Worm (Caenorhabditis elegans) whole organism, young adult: ENCODE results near the gene htrl-1.

Source experiments
- B0336.3 ChIP-seq: fragments of 200-800 bp; sonication (Bioruptor generic); IDR thresholded peaks from 2 replicates; pipeline ENCODE4 v1.3.6; 2022; ENCODE audit warnings: missing genetic modification characterization, missing compliant biosample characterization
- D2030.7 ChIP-seq: fragments of 200-800 bp; sonication (Bioruptor generic); IDR thresholded peaks from 2 replicates; pipeline ENCODE4 v1.3.6; 2022; ENCODE audit warnings: missing genetic modification reagents, missing genetic modification characterization, missing compliant biosample characterization
- F10E7.11 ChIP-seq: sonication (generic microtip); optimal IDR thresholded peaks from 2 replicates; lab custom pipeline; 2017; ENCODE audit warnings: mild to moderate bottlenecking, missing genetic modification characterization, moderate library complexity, missing compliant biosample characterization
- F39B2.1 ChIP-seq: fragments of 200-800 bp; sonication (Bioruptor generic); IDR thresholded peaks from 2 replicates; pipeline ENCODE4 v1.3.6; 2022; ENCODE audit warnings: missing genetic modification reagents, missing genetic modification characterization, missing compliant biosample characterization
- F49E8.2 ChIP-seq: sonication (generic microtip); optimal IDR thresholded peaks from 3 replicates; lab custom pipeline; 2017; ENCODE audit warnings: missing genetic modification characterization, mild to moderate bottlenecking, missing compliant biosample characterization, antibody characterized with exemption, moderate library complexity; ENCODE audit not compliant: insufficient read depth
- F52B5.7 ChIP-seq: sonication (generic microtip); optimal IDR thresholded peaks from 2 replicates; lab custom pipeline; 2016; ENCODE audit warnings: mild to moderate bottlenecking, missing genetic modification characterization, missing compliant biosample characterization
- F55B11.4 ChIP-seq: sonication (generic microtip); optimal IDR thresholded peaks from 2 replicates; lab custom pipeline; 2016; ENCODE audit warnings: missing compliant biosample characterization, missing genetic modification characterization, borderline replicate concordance; ENCODE audit not compliant: insufficient read depth
- F57A8.1 ChIP-seq: fragments of 200-800 bp; sonication (Bioruptor generic); optimal IDR thresholded peaks from 2 replicates; lab custom pipeline; 2018; ENCODE audit warnings: mild to moderate bottlenecking, missing genetic modification characterization, moderate library complexity, missing compliant biosample characterization
- K12H6.12 ChIP-seq: fragments of 200-800 bp; sonication (Bioruptor generic); optimal IDR thresholded peaks from 2 replicates; lab custom pipeline; 2018; ENCODE audit warnings: mild to moderate bottlenecking, missing genetic modification characterization, missing compliant biosample characterization
- Y53F4B.3 ChIP-seq: fragments of 200-800 bp; sonication (Bioruptor generic); IDR thresholded peaks from 2 replicates; pipeline ENCODE4 v1.3.6; 2022; ENCODE audit warnings: missing genetic modification reagents, missing genetic modification characterization, missing compliant biosample characterization
- Y56A3A.18 ChIP-seq: fragments of 200-800 bp; sonication (Bioruptor generic); IDR thresholded peaks from 2 replicates; pipeline ENCODE4 v1.3.6; 2022; ENCODE audit warnings: missing genetic modification reagents, missing genetic modification characterization, missing compliant biosample characterization
- ZK185.1 ChIP-seq: sonication (generic microtip); optimal IDR thresholded peaks from 2 replicates; lab custom pipeline; 2016; ENCODE audit warnings: mild to moderate bottlenecking, missing genetic modification characterization, missing compliant biosample characterization; ENCODE audit not compliant: poor library complexity, severe bottlenecking
- akir-1 ChIP-seq: fragments of 200-800 bp; sonication (Bioruptor generic); optimal IDR thresholded peaks from 2 replicates; lab custom pipeline; 2018; ENCODE audit warnings: mild to moderate bottlenecking, missing genetic modification characterization, moderate library complexity, missing compliant biosample characterization
- aptf-3 ChIP-seq: fragments of 200-800 bp; sonication (Bioruptor generic); IDR thresholded peaks from 2 replicates; pipeline ENCODE4 v1.3.6; 2022; ENCODE audit warnings: missing genetic modification characterization, missing compliant biosample characterization
- atf-7 ChIP-seq: sonication (generic microtip); optimal IDR thresholded peaks from 2 replicates; lab custom pipeline; 2017; ENCODE audit warnings: mild to moderate bottlenecking, missing genetic modification characterization, missing compliant biosample characterization
- attf-5 ChIP-seq: fragments of 200-800 bp; sonication (Bioruptor generic); optimal IDR thresholded peaks from 2 replicates; lab custom pipeline; 2018; ENCODE audit warnings: mild to moderate bottlenecking, missing genetic modification characterization, missing compliant biosample characterization
- ceh-100 ChIP-seq: fragments of 200-800 bp; sonication (Bioruptor generic); IDR thresholded peaks from 2 replicates; pipeline ENCODE4 v1.3.6; 2022; ENCODE audit warnings: missing genetic modification reagents, missing genetic modification characterization, missing compliant biosample characterization
- ceh-58 ChIP-seq: fragments of 200-800 bp; sonication (Bioruptor generic); IDR thresholded peaks from 2 replicates; pipeline ENCODE4 v1.3.6; 2022; ENCODE audit warnings: missing genetic modification characterization, missing compliant biosample characterization
- ceh-79 ChIP-seq: sonication (generic microtip); optimal IDR thresholded peaks from 2 replicates; lab custom pipeline; 2017; ENCODE audit warnings: mild to moderate bottlenecking, missing genetic modification characterization, missing compliant biosample characterization
- chd-7 ChIP-seq: sonication (generic microtip); optimal IDR thresholded peaks from 2 replicates; lab custom pipeline; 2016; ENCODE audit warnings: mild to moderate bottlenecking, missing genetic modification characterization, moderate library complexity, missing compliant biosample characterization
- die-1 ChIP-seq: sonication (generic microtip); optimal IDR thresholded peaks from 2 replicates; lab custom pipeline; 2016; ENCODE audit warnings: missing genotype, mild to moderate bottlenecking, missing genetic modification characterization, missing compliant biosample characterization
- dpff-1 ChIP-seq: sonication (generic microtip); optimal IDR thresholded peaks from 2 replicates; lab custom pipeline; 2017; ENCODE audit warnings: mild to moderate bottlenecking, missing genetic modification characterization, missing compliant biosample characterization
- ets-4 ChIP-seq: fragments of 200-800 bp; sonication (Bioruptor generic); optimal IDR thresholded peaks from 2 replicates; lab custom pipeline; 2018; ENCODE audit warnings: mild to moderate bottlenecking, missing genetic modification characterization, missing compliant biosample characterization
- gei-17 ChIP-seq: fragments of 200-800 bp; sonication (Bioruptor generic); optimal IDR thresholded peaks from 2 replicates; lab custom pipeline; 2018; ENCODE audit warnings: mild to moderate bottlenecking, missing genetic modification characterization, missing compliant biosample characterization
- hlh-26 ChIP-seq: fragments of 200-800 bp; sonication (Bioruptor generic); conservative IDR thresholded peaks from 2 replicates; pipeline ENCODE4 v1.3.6; 2022; ENCODE audit warnings: missing genetic modification reagents, missing genetic modification characterization, missing compliant biosample characterization
- let-607 ChIP-seq, 2 experiments: fragments of 200-800 bp in 1 of 2; sonication (Bioruptor generic) in 1 of 2; sonication (generic microtip) in 1 of 2; optimal IDR thresholded peaks; 2 replicates each; lab custom pipeline; 2016 to 2018; ENCODE audit warnings: mild to moderate bottlenecking in 2 of 2, missing compliant biosample characterization in 2 of 2, missing genetic modification characterization in 2 of 2, moderate library complexity in 2 of 2, missing genotype in 1 of 2
- lin-40 ChIP-seq: sonication (generic microtip); optimal IDR thresholded peaks from 2 replicates; lab custom pipeline; 2016; ENCODE audit warnings: missing genetic modification characterization, mild to moderate bottlenecking, missing compliant biosample characterization, missing genotype, missing genetic modification reagents
- lir-1 ChIP-seq: fragments of 200-800 bp; sonication (Bioruptor generic); conservative IDR thresholded peaks from 2 replicates; pipeline ENCODE4 v1.3.6; 2022; ENCODE audit warnings: missing genetic modification reagents, missing genetic modification characterization, missing compliant biosample characterization
- madf-6 ChIP-seq: fragments of 200-800 bp; sonication (Bioruptor generic); IDR thresholded peaks from 2 replicates; pipeline ENCODE4 v1.3.6; 2022; ENCODE audit warnings: missing genetic modification reagents, missing genetic modification characterization, missing compliant biosample characterization
- mcd-1 ChIP-seq: fragments of 200-800 bp; sonication (Bioruptor generic); IDR thresholded peaks from 2 replicates; pipeline ENCODE4 v1.3.6; 2022; ENCODE audit warnings: missing genetic modification reagents, missing genetic modification characterization, missing compliant biosample characterization
- mxl-1 ChIP-seq: sonication (generic microtip); optimal IDR thresholded peaks from 2 replicates; lab custom pipeline; 2016; ENCODE audit warnings: missing genetic modification characterization, missing compliant biosample characterization
- nfya-2 ChIP-seq: fragments of 200-800 bp; sonication (Bioruptor generic); IDR thresholded peaks from 2 replicates; pipeline ENCODE4 v1.3.6; 2022; ENCODE audit warnings: missing genetic modification reagents, missing genetic modification characterization, missing compliant biosample characterization
- nhr-179 ChIP-seq: sonication (generic microtip); optimal IDR thresholded peaks from 2 replicates; lab custom pipeline; 2016; ENCODE audit warnings: mild to moderate bottlenecking, missing genetic modification characterization, missing compliant biosample characterization
- nhr-27 ChIP-seq: fragments of 200-800 bp; sonication (Bioruptor generic); optimal IDR thresholded peaks from 2 replicates; lab custom pipeline; 2018; ENCODE audit warnings: mild to moderate bottlenecking, missing genetic modification characterization, moderate library complexity, missing compliant biosample characterization
- nhr-80 ChIP-seq: sonication (generic microtip); optimal IDR thresholded peaks from 2 replicates; lab custom pipeline; 2016; ENCODE audit warnings: missing genetic modification characterization, missing compliant biosample characterization
- repo-1 ChIP-seq: sonication (generic microtip); optimal IDR thresholded peaks from 2 replicates; lab custom pipeline; 2017; ENCODE audit warnings: mild to moderate bottlenecking, missing genetic modification characterization, missing compliant biosample characterization
- snpc-1.1 ChIP-seq: sonication (generic microtip); optimal IDR thresholded peaks from 2 replicates; lab custom pipeline; 2017; ENCODE audit warnings: missing genetic modification characterization, mild to moderate bottlenecking, missing compliant biosample characterization, antibody characterized with exemption, moderate library complexity, missing genotype, missing genetic modification reagents; ENCODE audit not compliant: insufficient read depth
- snpc-1.3 ChIP-seq: sonication (generic microtip); optimal IDR thresholded peaks from 2 replicates; lab custom pipeline; 2017; ENCODE audit warnings: missing genetic modification characterization, mild to moderate bottlenecking, missing compliant biosample characterization, antibody characterized with exemption, moderate library complexity, missing genotype, missing genetic modification reagents; ENCODE audit not compliant: insufficient read depth
- snpc-3.4 ChIP-seq: sonication (generic microtip); optimal IDR thresholded peaks from 2 replicates; lab custom pipeline; 2017; ENCODE audit warnings: missing genetic modification characterization, mild to moderate bottlenecking, missing compliant biosample characterization, antibody characterized with exemption, moderate library complexity, missing genotype, missing genetic modification reagents
- unc-130 ChIP-seq: sonication (generic microtip); optimal IDR thresholded peaks from 2 replicates; lab custom pipeline; 2016; ENCODE audit warnings: missing genetic modification reagents, missing genetic modification characterization, missing compliant biosample characterization
- zfh-2 ChIP-seq: fragments of 200-800 bp; sonication (Bioruptor generic); conservative IDR thresholded peaks from 2 replicates; pipeline ENCODE4 v1.3.6; 2022; ENCODE audit warnings: missing genetic modification reagents, missing genetic modification characterization, missing compliant biosample characterization
- zim-3 ChIP-seq: sonication (generic microtip); optimal IDR thresholded peaks from 2 replicates; lab custom pipeline; 2017; ENCODE audit warnings: mild to moderate bottlenecking, missing genetic modification characterization, moderate library complexity, missing compliant biosample characterization
- ztf-18 ChIP-seq: sonication (generic microtip); optimal IDR thresholded peaks from 2 replicates; lab custom pipeline; 2016; ENCODE audit warnings: missing genotype, mild to moderate bottlenecking, missing genetic modification characterization, missing compliant biosample characterization
- ztf-26 ChIP-seq: sonication (generic microtip); optimal IDR thresholded peaks from 2 replicates; lab custom pipeline; 2017; ENCODE audit warnings: missing genetic modification characterization, missing compliant biosample characterization

Gene htrl-1

ce11 chrV:11474399-11474798 is 21.8 kb downstream of the htrl-1 start, which contains the start of gene nas-22:
Gene nas-22 (plus strand): TSS chrV:11474699.
- no peak for TF ChIP-seq dpff-1 (tag; lab: Kevin White, UChicago)
- TF ChIP-seq mcd-1 (GFP tag; lab: Robert Waterston, UW): no peak
- no peak for TF ChIP-seq F55B11.4 (tag; lab: Kevin White, UChicago)
- TF ChIP-seq F52B5.7 (tag; lab: Kevin White, UChicago): no peak
- TF ChIP-seq D2030.7: no peak
- no peak for TF ChIP-seq hlh-26 (GFP tag; lab: Robert Waterston, UW)
- TF ChIP-seq ceh-100 (GFP tag; lab: Robert Waterston, UW): no peak
- no peak for TF ChIP-seq F57A8.1 (GFP tag; lab: Kevin White, UChicago)
- TF ChIP-seq ZK185.1: no peak
- no peak for TF ChIP-seq zfh-2
- no peak for TF ChIP-seq mxl-1 (tag; lab: Kevin White, UChicago)
- no peak for TF ChIP-seq lin-40 (tag; lab: Kevin White, UChicago)
- TF ChIP-seq ceh-58 (GFP tag; lab: Robert Waterston, UW): no peak
- TF ChIP-seq B0336.3 (GFP tag; lab: Robert Waterston, UW): no peak
- TF ChIP-seq snpc-1.1 (tag; lab: Kevin White, UChicago): no peak
- TF ChIP-seq nfya-2: no peak
- TF ChIP-seq snpc-3.4 (tag; lab: Kevin White, UChicago): no peak
- TF ChIP-seq, all 124 proteins: peak for 0

ce11 chrV:11472209-11472608 is 24.0 kb downstream of the htrl-1 start, which contains the start of the genes nas-20 and nas-21:
Gene nas-20 (minus strand): TSS chrV:11472309.
Gene nas-21 (plus strand): TSS chrV:11472564.
- TF ChIP-seq attf-5 (GFP tag; lab: Kevin White, UChicago) (no peak), madf-6 (GFP tag; lab: Robert Waterston, UW) (no peak), nhr-179 (no peak), nhr-27 (tag; lab: Kevin White, UChicago) (no peak), F39B2.1 (no peak), ceh-79 (no peak), snpc-1.3 (tag; lab: Kevin White, UChicago) (no peak), hlh-26 (GFP tag; lab: Robert Waterston, UW) (no peak), ztf-18 (tag; lab: Kevin White, UChicago) (no peak), zfh-2 (no peak), gei-17 (GFP tag; lab: Kevin White, UChicago) (no peak), unc-130 (no peak), lir-1 (GFP tag; lab: Robert Waterston, UW) (no peak), chd-7 (tag; lab: Kevin White, UChicago) (no peak)

- TF ChIP-seq nhr-80 (tag; lab: Kevin White, UChicago) (peak; percentile 92), F52B5.7 (tag; lab: Kevin White, UChicago) (no peak), ets-4 (GFP tag; lab: Kevin White, UChicago) (peak; percentile 38), let-607 (tag; optimal IDR thresholded peaks at IDR 0.05; lab: Kevin White, UChicago) (peak in 1 of 2 experiments; percentile 23)
Measured at ce11 chrV:11470210-11470713, 25.9 kb downstream of the htrl-1 start, which contains the start of gene aat-6. Gene aat-6 (minus strand): TSS chrV:11470663.

ce11 chrV:11462963-11463453 is 33.2 kb downstream of the htrl-1 start, which contains the start of gene zipt-16:
Gene zipt-16 (plus strand): TSS chrV:11463013.
- no peak for TF ChIP-seq attf-5 (GFP tag; lab: Kevin White, UChicago)
- TF ChIP-seq zim-3 (tag; lab: Kevin White, UChicago): no peak
- no peak for TF ChIP-seq akir-1 (GFP tag; lab: Kevin White, UChicago)
- TF ChIP-seq F49E8.2 (tag; lab: Kevin White, UChicago): no peak
- TF ChIP-seq Y53F4B.3 (GFP tag; lab: Robert Waterston, UW): no peak
- TF ChIP-seq ztf-26 (tag; lab: Kevin White, UChicago): no peak
- TF ChIP-seq Y56A3A.18: no peak
- TF ChIP-seq repo-1: no peak
- no peak for TF ChIP-seq atf-7
- TF ChIP-seq ceh-100 (GFP tag; lab: Robert Waterston, UW): no peak
- TF ChIP-seq die-1 (tag; lab: Kevin White, UChicago): no peak
- no peak for TF ChIP-seq F10E7.11 (tag; lab: Kevin White, UChicago)
- TF ChIP-seq K12H6.12 (tag; lab: Kevin White, UChicago): no peak
- TF ChIP-seq aptf-3 (GFP tag; lab: Robert Waterston, UW): no peak
